Worm (Caenorhabditis elegans): ENCODE data around the gene xbx-6.
A peak's percentile ranks its signal among the peaks of the same experiment; 100 is the strongest.

Gene xbx-6

DNA sequence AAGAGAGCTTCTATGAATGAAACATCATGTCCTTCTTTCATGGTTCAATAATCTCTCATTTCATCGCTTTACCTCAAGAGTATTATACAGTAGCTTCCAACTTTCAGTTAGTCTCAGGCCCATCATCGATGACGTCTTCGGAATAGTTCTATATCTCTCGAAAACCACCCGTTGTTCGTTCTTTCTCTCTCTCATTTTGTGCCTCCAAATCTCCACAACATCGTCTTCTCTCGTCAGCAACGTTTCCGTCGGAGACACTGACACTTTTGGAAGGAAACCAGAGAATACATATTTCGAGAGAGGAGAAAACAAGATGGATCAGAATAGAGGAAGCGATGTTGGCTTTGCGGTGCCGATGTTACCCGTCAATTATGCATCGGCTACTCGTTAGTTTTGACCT is 29.0 kb downstream of the xbx-6 start:
- TF ChIP-seq nhr-237 (tag; optimal IDR thresholded peaks at IDR 0.05) = no peak
- TF ChIP-seq nfya-1 (tag; optimal IDR thresholded peaks at IDR 0.05; ENCODE audit: insufficient read depth) = peak; percentile 33
- peak; percentile 5 for TF ChIP-seq nhr-25 (tag; optimal IDR thresholded peaks at IDR 0.05)
- peak; percentile 3 for TF ChIP-seq snpc-4 (tag; optimal IDR thresholded peaks at IDR 0.05)
- no peak for TF ChIP-seq elt-2 (tag; optimal IDR thresholded peaks at IDR 0.05)
- no peak for TF ChIP-seq egl-5 (tag; optimal IDR thresholded peaks at IDR 0.05)
- TF ChIP-seq ceh-16 (tag; optimal IDR thresholded peaks at IDR 0.05) = no peak
- no peak for TF ChIP-seq pha-4 (tag; optimal IDR thresholded peaks at IDR 0.05)
- TF ChIP-seq hmg-11 (tag; optimal IDR thresholded peaks at IDR 0.05) = no peak
- no peak for TF ChIP-seq nhr-43 (tag; optimal IDR thresholded peaks at IDR 0.05; ENCODE audit: poor library complexity, severe bottlenecking)
- peak; percentile 64 for TF ChIP-seq lin-39 (tag; optimal IDR thresholded peaks at IDR 0.05)
- no peak for TF ChIP-seq nhr-12 (tag; optimal IDR thresholded peaks at IDR 0.05)
- TF ChIP-seq elt-3 (tag; optimal IDR thresholded peaks at IDR 0.05) = no peak
- TF ChIP-seq lsy-12 (tag; optimal IDR thresholded peaks at IDR 0.05) = no peak
- TF ChIP-seq tbx-2 (tag; optimal IDR thresholded peaks at IDR 0.05) = no peak
- TF ChIP-seq nhr-76 (tag; optimal IDR thresholded peaks at IDR 0.05) = no peak
- TF ChIP-seq nhr-23 (tag; optimal IDR thresholded peaks at IDR 0.05) = no peak
- TF ChIP-seq fkh-2 (tag; optimal IDR thresholded peaks at IDR 0.05) = no peak
- no peak for TF ChIP-seq jun-1 (tag; optimal IDR thresholded peaks at IDR 0.05)
- TF ChIP-seq daf-12 (tag; optimal IDR thresholded peaks at IDR 0.05) = no peak
- peak; percentile 8 for TF ChIP-seq unc-62 (GFP tag; optimal IDR thresholded peaks at IDR 0.05)
- TF ChIP-seq mdl-1 (tag; optimal IDR thresholded peaks at IDR 0.05) = no peak
- no peak for TF ChIP-seq ceh-82 (tag; optimal IDR thresholded peaks at IDR 0.05)
- TF ChIP-seq nhr-67 (tag; optimal IDR thresholded peaks at IDR 0.05) = no peak
- TF ChIP-seq R02D3.7 (tag; optimal IDR thresholded peaks at IDR 0.05) = no peak
- TF ChIP-seq zag-1 (tag; optimal IDR thresholded peaks at IDR 0.05) = no peak
- TF ChIP-seq ztf-11 (tag; optimal IDR thresholded peaks at IDR 0.05) = no peak
- no peak for TF ChIP-seq fkh-10 (GFP tag; optimal IDR thresholded peaks at IDR 0.05)
- TF ChIP-seq ama-1 (optimal IDR thresholded peaks at IDR 0.05) = peak; percentile 78
- TF ChIP-seq ceh-28 (tag; optimal IDR thresholded peaks at IDR 0.05) = no peak

DNA sequence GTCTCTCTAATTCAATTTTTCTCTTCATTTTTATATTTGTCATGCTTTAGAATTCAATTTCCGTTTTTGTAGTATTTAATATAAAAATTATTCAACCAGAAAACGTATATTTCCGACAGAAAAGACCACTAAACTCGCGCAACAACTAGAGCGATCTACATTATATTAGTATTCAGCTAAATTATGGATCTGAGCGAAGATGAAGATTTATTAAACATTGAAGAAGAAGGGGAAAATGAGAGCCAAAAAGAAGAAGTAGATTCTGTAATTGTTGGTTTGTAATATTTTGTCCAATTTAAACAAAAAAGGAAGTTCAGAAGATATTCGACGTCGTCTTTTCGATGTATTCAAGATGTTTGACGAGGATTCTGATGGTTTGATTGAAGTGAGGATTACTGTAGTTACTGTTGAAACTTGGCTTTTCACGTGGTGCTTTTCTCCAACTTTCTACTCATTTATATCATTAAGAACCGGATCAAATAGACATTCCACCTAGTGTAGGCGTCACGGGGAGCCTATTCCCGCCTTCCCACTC is 31.1 kb downstream of the xbx-6 start, which contains the start of gene cal-7:
TSS of gene cal-7 (plus strand) at position 184 of the 535 bp plus-strand sequence.
- TF ChIP-seq ceh-28 (tag; optimal IDR thresholded peaks at IDR 0.05) = peak; percentile 30
- no peak for TF ChIP-seq mml-1 (tag; optimal IDR thresholded peaks at IDR 0.05)
- no peak for TF ChIP-seq nhr-77 (tag; optimal IDR thresholded peaks at IDR 0.05)
- TF ChIP-seq fos-1 (tag; optimal IDR thresholded peaks at IDR 0.05) = no peak
- TF ChIP-seq tbx-2 (tag; optimal IDR thresholded peaks at IDR 0.05) = peak; percentile 27
- no peak for TF ChIP-seq nhr-67 (tag; optimal IDR thresholded peaks at IDR 0.05)
- peak; percentile 12 for TF ChIP-seq lsy-12 (tag; optimal IDR thresholded peaks at IDR 0.05)
- TF ChIP-seq aly-2 (tag; optimal IDR thresholded peaks at IDR 0.05) = no peak
- TF ChIP-seq ama-1 (optimal IDR thresholded peaks at IDR 0.05) = peak; percentile 46
- TF ChIP-seq unc-62 (GFP tag; optimal IDR thresholded peaks at IDR 0.05) = no peak
- TF ChIP-seq sea-2 (GFP tag; optimal IDR thresholded peaks at IDR 0.05) = no peak
- no peak for TF ChIP-seq lin-15B (tag; optimal IDR thresholded peaks at IDR 0.05)
- TF ChIP-seq ztf-4 (tag; optimal IDR thresholded peaks at IDR 0.05) = no peak
- no peak for TF ChIP-seq nhr-76 (tag; optimal IDR thresholded peaks at IDR 0.05)
- no peak for TF ChIP-seq snpc-4 (tag; optimal IDR thresholded peaks at IDR 0.05)
- peak; percentile 1 for TF ChIP-seq fkh-10 (GFP tag; optimal IDR thresholded peaks at IDR 0.05)
- TF ChIP-seq hmg-11 (tag; optimal IDR thresholded peaks at IDR 0.05) = no peak
- peak; percentile 1 for TF ChIP-seq pha-4 (tag; optimal IDR thresholded peaks at IDR 0.05)
- TF ChIP-seq ceh-82 (tag; optimal IDR thresholded peaks at IDR 0.05) = no peak

ce11 chrV:9737287-9737686 is 34.4 kb downstream of the xbx-6 start, which contains the start of gene aqp-4:
Gene aqp-4 (plus strand): TSS chrV:9737556.
- peak; percentile 66 for TF ChIP-seq elt-2 (tag; optimal IDR thresholded peaks at IDR 0.05)
- no peak for TF ChIP-seq eor-1 (tag; optimal IDR thresholded peaks at IDR 0.05)
